Worm (Caenorhabditis elegans) whole organism, early embryonic: Measurements from ENCODE around the gene C31B8.9.

Experiments
- B0310.2 ChIP-seq: sonication (generic microtip); optimal IDR thresholded peaks from 2 replicates; lab custom pipeline; 2016; ENCODE audit warnings: mild to moderate bottlenecking, missing genetic modification characterization, missing compliant biosample characterization
- F13C5.2 ChIP-seq: sonication (generic microtip); optimal IDR thresholded peaks from 2 replicates; lab custom pipeline; 2017; ENCODE audit warnings: mild to moderate bottlenecking, missing genetic modification characterization, inconsistent platforms, missing compliant biosample characterization
- aly-1 ChIP-seq: sonication (generic microtip); optimal IDR thresholded peaks from 2 replicates; lab custom pipeline; 2016; ENCODE audit warnings: missing genetic modification characterization, missing compliant biosample characterization
- ama-1 ChIP-seq: fragments of 150-350 bp; optimal IDR thresholded peaks from 2 replicates; lab custom pipeline; 2014
- ceh-13 ChIP-seq: fragments of 200-800 bp; sonication (Bioruptor generic); optimal IDR thresholded peaks from 2 replicates; lab custom pipeline; 2018; ENCODE audit warnings: mild to moderate bottlenecking, missing genetic modification characterization, missing compliant biosample characterization
- ceh-36 ChIP-seq: sonication (generic microtip); optimal IDR thresholded peaks from 2 replicates; lab custom pipeline; 2016; ENCODE audit warnings: missing genetic modification characterization, inconsistent platforms, missing compliant biosample characterization
- ets-7 ChIP-seq: sonication (generic microtip); optimal IDR thresholded peaks from 2 replicates; lab custom pipeline; 2016; ENCODE audit warnings: missing genotype, missing genetic modification characterization, missing compliant biosample characterization
- flt-1 ChIP-seq: fragments of 200-800 bp; sonication (Bioruptor generic); IDR thresholded peaks from 2 replicates; pipeline ENCODE4 v1.3.6; 2022; ENCODE audit warnings: missing genetic modification characterization, missing compliant biosample characterization
- hmbx-1 ChIP-seq: sonication (generic microtip); optimal IDR thresholded peaks from 2 replicates; lab custom pipeline; 2016; ENCODE audit warnings: mild to moderate bottlenecking, missing genetic modification characterization, missing compliant biosample characterization
- scrt-1 ChIP-seq: fragments of 200-800 bp; sonication (Bioruptor generic); IDR thresholded peaks from 2 replicates; pipeline ENCODE4 v1.3.6; 2022; ENCODE audit warnings: missing genetic modification characterization, missing compliant biosample characterization
- sea-1 ChIP-seq: fragments of 200-800 bp; sonication (Bioruptor generic); conservative IDR thresholded peaks from 2 replicates; pipeline ENCODE4 v1.3.6; 2022; ENCODE audit warnings: missing genetic modification characterization, missing compliant biosample characterization
- tbx-11 ChIP-seq: fragments of 200-800 bp; sonication (Bioruptor generic); IDR thresholded peaks from 2 replicates; pipeline ENCODE4 v1.3.6; 2022; ENCODE audit warnings: missing genetic modification characterization, missing compliant biosample characterization
- tbx-37 ChIP-seq: fragments of 200-800 bp; sonication (Bioruptor generic); conservative IDR thresholded peaks from 2 replicates; pipeline ENCODE4 v1.3.6; 2022; ENCODE audit warnings: missing genetic modification reagents, missing genetic modification characterization, missing compliant biosample characterization
- tra-4 ChIP-seq: sonication (generic microtip); optimal IDR thresholded peaks from 2 replicates; lab custom pipeline; 2017; ENCODE audit warnings: missing genetic modification characterization, missing compliant biosample characterization

DNA sequence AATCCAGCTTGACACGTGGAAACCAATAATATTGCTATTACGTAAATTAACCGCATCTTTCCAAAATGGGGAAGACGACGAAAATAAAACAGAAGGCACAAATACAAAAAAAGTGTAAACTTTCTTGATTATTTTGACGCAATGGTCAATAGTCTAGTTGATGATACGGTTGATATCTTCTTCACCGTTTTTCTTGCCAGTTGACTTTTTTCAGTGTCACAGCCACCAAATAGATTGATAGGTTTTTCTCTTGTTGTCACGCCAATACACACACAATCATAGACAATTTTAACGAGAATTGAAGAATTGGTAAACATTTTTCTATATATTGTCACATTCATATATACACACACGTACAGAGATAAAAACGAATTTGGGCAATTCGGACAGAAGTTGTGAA, 3.3 kb downstream of the C31B8.9 start, which contains the start of gene zmp-3:
- TF ChIP-seq sea-1 (GFP tag; lab: Robert Waterston, UW) (no peak), ceh-36 (tag; lab: Kevin White, UChicago) (no peak), ets-7 (tag; lab: Kevin White, UChicago) (no peak), B0310.2 (no peak), tbx-37 (GFP tag; lab: Robert Waterston, UW) (no peak), hmbx-1 (tag; lab: Kevin White, UChicago) (no peak), scrt-1 (GFP tag; lab: Robert Waterston, UW) (no peak), tbx-11 (GFP tag; lab: Robert Waterston, UW) (no peak), tra-4 (tag; lab: Kevin White, UChicago) (no peak), ama-1 (lab: Kevin White, UChicago) (no peak), aly-1 (tag; lab: Kevin White, UChicago) (no peak), ceh-13 (GFP tag; lab: Kevin White, UChicago) (no peak), flt-1 (GFP tag; lab: Robert Waterston, UW) (no peak), F13C5.2 (tag; lab: Kevin White, UChicago) (no peak)
